Worm (Caenorhabditis elegans) whole organism, L1 larva: Measurements from ENCODE around the gene chil-10.

Experiments
- C04F5.9 ChIP-seq: sonication (generic microtip); optimal IDR thresholded peaks from 2 replicates; lab custom pipeline; 2016; ENCODE audit warnings: missing genetic modification characterization, missing compliant biosample characterization
- C16A3.4 ChIP-seq: fragments of 150-350 bp; optimal IDR thresholded peaks from 2 replicates; lab custom pipeline; 2014; ENCODE audit warnings: missing biosample characterization, missing genetic modification characterization
- C34B4.2 ChIP-seq: sonication (generic microtip); optimal IDR thresholded peaks from 2 replicates; lab custom pipeline; 2017; ENCODE audit warnings: mild to moderate bottlenecking, missing genetic modification characterization, missing compliant biosample characterization
- F16B12.6 ChIP-seq: fragments of 150-350 bp; optimal IDR thresholded peaks from 2 replicates; lab custom pipeline; 2014; ENCODE audit warnings: missing biosample characterization, missing genetic modification characterization
- Y116A8C.19 ChIP-seq: sonication (generic microtip); optimal IDR thresholded peaks from 2 replicates; lab custom pipeline; 2016; ENCODE audit warnings: missing compliant biosample characterization, missing genetic modification characterization, borderline replicate concordance
- aha-1 ChIP-seq: fragments of 150-350 bp; optimal IDR thresholded peaks from 2 replicates; lab custom pipeline; 2014; ENCODE audit warnings: missing biosample characterization, missing genetic modification characterization
- ama-1 ChIP-seq: fragments of 150-350 bp; optimal IDR thresholded peaks from 2 replicates; lab custom pipeline; 2014
- blmp-1 ChIP-seq: fragments of 150-350 bp; optimal IDR thresholded peaks from 2 replicates; lab custom pipeline; 2014; ENCODE audit warnings: missing biosample characterization, missing genetic modification characterization
- ceh-63 ChIP-seq: fragments of 200-800 bp; sonication (Bioruptor generic); optimal IDR thresholded peaks from 2 replicates; lab custom pipeline; 2018; ENCODE audit warnings: mild to moderate bottlenecking, missing genetic modification characterization, missing compliant biosample characterization
- ceh-88 ChIP-seq: fragments of 200-800 bp; sonication (Bioruptor generic); IDR thresholded peaks from 2 replicates; pipeline ENCODE4 v1.3.6; 2022; ENCODE audit warnings: missing genetic modification characterization, missing compliant biosample characterization
- ceh-90 ChIP-seq: sonication (generic microtip); optimal IDR thresholded peaks from 2 replicates; lab custom pipeline; 2016; ENCODE audit warnings: missing genetic modification characterization, missing compliant biosample characterization
- dpl-1 ChIP-seq, 3 experiments: fragments of 150-350 bp in 2 of 3; sonication (generic microtip) in 1 of 3; optimal IDR thresholded peaks; 2 replicates each; lab custom pipeline; 2014 to 2017; ENCODE audit warnings: missing biosample characterization in 3 of 3, missing genetic modification characterization in 3 of 3, missing genetic modification reagents in 3 of 3
- dsc-1 ChIP-seq: sonication (generic microtip); optimal IDR thresholded peaks from 2 replicates; lab custom pipeline; 2016; ENCODE audit warnings: mild to moderate bottlenecking, missing genetic modification characterization, missing compliant biosample characterization
- efl-3 ChIP-seq: fragments of 200-800 bp; sonication (Bioruptor generic); optimal IDR thresholded peaks from 2 replicates; lab custom pipeline; 2018; ENCODE audit warnings: mild to moderate bottlenecking, missing genetic modification characterization, missing compliant biosample characterization
- egl-27 ChIP-seq, 2 experiments: fragments of 150-350 bp in 1 of 2; sonication (generic microtip); optimal IDR thresholded peaks; 3 replicates each; lab custom pipeline; 2017 to 2018; ENCODE audit warnings: missing biosample characterization in 2 of 2, missing genetic modification characterization in 2 of 2, missing genetic modification reagents in 2 of 2
- fkh-8 ChIP-seq: sonication (generic microtip); optimal IDR thresholded peaks from 2 replicates; lab custom pipeline; 2016; ENCODE audit warnings: mild to moderate bottlenecking, missing genetic modification characterization, missing compliant biosample characterization
- grh-1 ChIP-seq: fragments of 200-800 bp; sonication (Bioruptor generic); IDR thresholded peaks from 2 replicates; pipeline ENCODE4 v1.3.6; 2022; ENCODE audit warnings: missing genetic modification reagents, missing genetic modification characterization, missing compliant biosample characterization
- jun-1 ChIP-seq: fragments of 150-350 bp; optimal IDR thresholded peaks from 2 replicates; lab custom pipeline; 2014; ENCODE audit warnings: missing biosample characterization, missing genetic modification reagents, missing genetic modification characterization
- lin-14 ChIP-seq: fragments of 200-800 bp; sonication (Bioruptor generic); optimal IDR thresholded peaks from 2 replicates; lab custom pipeline; 2018; ENCODE audit warnings: mild to moderate bottlenecking, missing genetic modification characterization, moderate library complexity, missing compliant biosample characterization
- lin-35 ChIP-seq, 2 experiments: fragments of 150-350 bp; optimal IDR thresholded peaks; 2 replicates each; lab custom pipeline; 2014; ENCODE audit warnings: missing biosample characterization in 2 of 2, missing genetic modification characterization in 2 of 2, missing genetic modification reagents in 2 of 2
- lin-39 ChIP-seq: fragments of 150-350 bp; optimal IDR thresholded peaks from 2 replicates; lab custom pipeline; 2014; ENCODE audit warnings: missing biosample characterization, missing genetic modification reagents, missing genetic modification characterization
- mdl-1 ChIP-seq, 2 experiments: fragments of 150-350 bp; optimal IDR thresholded peaks; 2 replicates each; lab custom pipeline; 2014 to 2017; ENCODE audit warnings: missing biosample characterization in 2 of 2, missing genetic modification characterization in 2 of 2, inconsistent platforms in 1 of 2
- mef-2 ChIP-seq: fragments of 150-350 bp; optimal IDR thresholded peaks from 2 replicates; lab custom pipeline; 2014; ENCODE audit warnings: missing biosample characterization, missing genetic modification characterization
- mep-1 ChIP-seq: fragments of 150-350 bp; optimal IDR thresholded peaks from 2 replicates; lab custom pipeline; 2014; ENCODE audit warnings: missing biosample characterization, missing genetic modification characterization
- nhr-11 ChIP-seq: fragments of 150-350 bp; optimal IDR thresholded peaks from 2 replicates; lab custom pipeline; 2014; ENCODE audit warnings: missing biosample characterization, missing genetic modification characterization
- nhr-28 ChIP-seq: fragments of 150-350 bp; optimal IDR thresholded peaks from 2 replicates; lab custom pipeline; 2014; ENCODE audit warnings: missing biosample characterization, missing genetic modification characterization
- nhr-47 ChIP-seq: sonication (generic microtip); optimal IDR thresholded peaks from 2 replicates; lab custom pipeline; 2016; ENCODE audit warnings: mild to moderate bottlenecking, missing genetic modification characterization, moderate library complexity, missing compliant biosample characterization
- nhr-84 ChIP-seq: sonication (generic microtip); optimal IDR thresholded peaks from 2 replicates; lab custom pipeline; 2017; ENCODE audit warnings: missing biosample characterization, missing genetic modification characterization
- nhr-90 ChIP-seq: sonication (generic microtip); optimal IDR thresholded peaks from 2 replicates; lab custom pipeline; 2016; ENCODE audit warnings: mild to moderate bottlenecking, missing genetic modification characterization, missing compliant biosample characterization; ENCODE audit not compliant: poor library complexity
- pag-3 ChIP-seq: sonication (generic microtip); optimal IDR thresholded peaks from 2 replicates; lab custom pipeline; 2017; ENCODE audit warnings: missing genetic modification characterization, mild to moderate bottlenecking, missing compliant biosample characterization, antibody characterized with exemption, borderline replicate concordance; ENCODE audit not compliant: insufficient read depth
- pqm-1 ChIP-seq: sonication (generic microtip); optimal IDR thresholded peaks from 3 replicates; lab custom pipeline; 2017; ENCODE audit warnings: missing biosample characterization, missing genetic modification characterization
- rnt-1 ChIP-seq: sonication (generic microtip); optimal IDR thresholded peaks from 2 replicates; lab custom pipeline; 2016; ENCODE audit warnings: mild to moderate bottlenecking, missing genetic modification characterization, moderate library complexity, missing compliant biosample characterization
- snpc-4 ChIP-seq: fragments of 150-350 bp; optimal IDR thresholded peaks from 2 replicates; lab custom pipeline; 2014; ENCODE audit warnings: missing biosample characterization, missing genetic modification characterization
- sox-4 ChIP-seq: sonication (generic microtip); optimal IDR thresholded peaks from 2 replicates; lab custom pipeline; 2016; ENCODE audit warnings: missing genetic modification characterization, missing compliant biosample characterization
- sup-37 ChIP-seq: fragments of 200-800 bp; sonication (Bioruptor generic); optimal IDR thresholded peaks from 2 replicates; lab custom pipeline; 2018; ENCODE audit warnings: mild to moderate bottlenecking, missing genetic modification characterization, missing compliant biosample characterization
- swsn-7 ChIP-seq: sonication (generic microtip); optimal IDR thresholded peaks from 2 replicates; lab custom pipeline; 2016; ENCODE audit warnings: missing genetic modification characterization, missing compliant biosample characterization
- tbx-2 ChIP-seq: sonication (generic microtip); optimal IDR thresholded peaks from 2 replicates; lab custom pipeline; 2016; ENCODE audit warnings: missing genetic modification characterization, missing compliant biosample characterization
- unc-62 ChIP-seq: fragments of 150-350 bp; optimal IDR thresholded peaks from 2 replicates; lab custom pipeline; 2014; ENCODE audit warnings: missing biosample characterization, missing genetic modification reagents, missing genetic modification characterization
- unc-86 ChIP-seq: sonication (generic microtip); optimal IDR thresholded peaks from 2 replicates; lab custom pipeline; 2016; ENCODE audit warnings: missing genetic modification characterization, missing compliant biosample characterization
- xbp-1 ChIP-seq: sonication (generic microtip); optimal IDR thresholded peaks from 2 replicates; lab custom pipeline; 2016; ENCODE audit warnings: missing genetic modification characterization, missing compliant biosample characterization
- zip-4 ChIP-seq: fragments of 200-800 bp; sonication (Bioruptor generic); optimal IDR thresholded peaks from 2 replicates; lab custom pipeline; 2018; ENCODE audit warnings: mild to moderate bottlenecking, missing genetic modification characterization, moderate library complexity, missing compliant biosample characterization
- ztf-4 ChIP-seq: fragments of 150-350 bp; optimal IDR thresholded peaks from 2 replicates; lab custom pipeline; 2014; ENCODE audit warnings: missing biosample characterization, missing genetic modification characterization

Gene chil-10

DNA sequence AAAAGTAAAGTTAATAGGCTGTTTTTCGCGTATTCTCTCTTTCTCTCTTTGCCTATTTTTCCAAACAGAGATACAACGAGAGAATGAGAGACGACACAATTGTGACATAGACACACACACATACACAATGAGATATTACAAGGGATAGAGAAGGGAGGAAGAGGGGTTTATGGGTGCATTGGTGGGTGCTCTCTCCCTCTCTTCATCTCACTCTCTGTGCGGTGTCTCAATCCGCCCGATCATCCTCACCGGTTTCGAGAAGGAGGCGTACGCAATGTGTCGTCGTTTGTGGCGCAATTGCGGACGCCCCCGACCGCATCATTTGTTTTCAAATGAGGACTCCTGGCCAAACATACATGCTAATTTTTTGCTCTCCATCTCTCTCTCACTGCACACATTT lies 8.2 kb upstream of the chil-10 start (continued):
- TF ChIP-seq xbp-1 (tag; lab: Kevin White, UChicago) = peak; percentile 89
- peak; percentile 52 for TF ChIP-seq lin-39 (tag; lab: Kevin White, UChicago)
- peak; percentile 78 to 84 for TF ChIP-seq lin-35 (GFP tag; optimal IDR thresholded peaks at IDR 0.05; lab: Kevin White, UChicago)
- TF ChIP-seq C16A3.4 (tag; lab: Kevin White, UChicago) = peak; percentile 96
- TF ChIP-seq dsc-1 (tag; lab: Kevin White, UChicago) = peak; percentile 92
- TF ChIP-seq fkh-8 (tag; lab: Kevin White, UChicago) = peak; percentile 95
- peak; percentile 75 to 76 for TF ChIP-seq egl-27 (tag; optimal IDR thresholded peaks at IDR 0.05; lab: Kevin White, UChicago)
- peak; percentile 68 for TF ChIP-seq grh-1 (GFP tag; lab: Robert Waterston, UW)
- no peak for TF ChIP-seq C04F5.9 (tag; lab: Kevin White, UChicago)
- TF ChIP-seq tbx-2 (tag; lab: Kevin White, UChicago) = peak; percentile 96
- peak; percentile 89 for TF ChIP-seq rnt-1 (tag; lab: Kevin White, UChicago)
- TF ChIP-seq aha-1 (tag; lab: Kevin White, UChicago) = peak; percentile 23
- no peak for TF ChIP-seq pag-3 (tag; lab: Kevin White, UChicago)
- no peak for TF ChIP-seq nhr-84 (tag; lab: Kevin White, UChicago)
- peak; percentile 97 for TF ChIP-seq F16B12.6 (tag; lab: Kevin White, UChicago)
- TF ChIP-seq Y116A8C.19 = no peak
- TF ChIP-seq dpl-1 (GFP tag; optimal IDR thresholded peaks at IDR 0.05; lab: Kevin White, UChicago) = peak; percentile 61 to 72 (median 62)
- TF ChIP-seq efl-3 (GFP tag; lab: Kevin White, UChicago) = no peak
- peak; percentile 28 for TF ChIP-seq sup-37 (GFP tag; lab: Kevin White, UChicago)
- peak; percentile 67 for TF ChIP-seq snpc-4 (tag; lab: Kevin White, UChicago)
- peak; percentile 74 for TF ChIP-seq blmp-1 (tag; lab: Kevin White, UChicago)
- TF ChIP-seq mep-1 (tag; lab: Kevin White, UChicago) = peak; percentile 92
- TF ChIP-seq ztf-4 = peak; percentile 79
- TF ChIP-seq mdl-1 (tag; optimal IDR thresholded peaks at IDR 0.05; lab: Kevin White, UChicago) = peak; percentile 25 to 69
- TF ChIP-seq swsn-7 (tag; lab: Kevin White, UChicago) = peak; percentile 95
- no peak for TF ChIP-seq ama-1
- peak; percentile 43; the same call in 1 of the 2 replicates for TF ChIP-seq ceh-88
- peak; percentile 85 for TF ChIP-seq nhr-90 (tag; lab: Kevin White, UChicago)
- TF ChIP-seq nhr-28 = no peak
- peak; percentile 83 for TF ChIP-seq jun-1 (tag; lab: Kevin White, UChicago)
- TF ChIP-seq lin-14 = peak; percentile 99

DNA sequence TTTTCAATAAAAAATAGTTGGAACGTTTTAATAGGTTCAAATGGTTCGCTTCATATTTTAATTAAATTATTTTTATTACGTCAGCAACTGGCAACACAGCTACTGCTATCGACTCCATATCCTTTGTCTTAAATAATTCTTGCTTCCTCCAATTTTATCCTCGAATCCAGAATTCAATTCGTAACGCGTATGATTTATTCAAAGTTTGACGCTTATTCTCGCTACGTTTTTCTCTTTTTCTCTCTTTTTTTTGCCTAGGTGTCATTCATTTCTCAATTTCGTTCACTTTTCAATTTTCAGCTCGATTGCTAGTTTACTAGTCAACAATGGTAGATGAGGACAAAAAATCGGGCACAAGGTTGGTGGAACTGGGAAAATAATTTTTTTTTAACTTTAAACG lies 7.2 kb upstream of the chil-10 start, which contains the start of gene arr-1:
arr-1 (plus strand) TSS at position 301 of the 400 bp plus-strand sequence.
- no peak for TF ChIP-seq swsn-7 (tag; lab: Kevin White, UChicago)
- no peak for TF ChIP-seq nhr-11 (tag; lab: Kevin White, UChicago)
- no peak for TF ChIP-seq C34B4.2 (tag; lab: Kevin White, UChicago)
- no peak for TF ChIP-seq blmp-1 (tag; lab: Kevin White, UChicago)
- no peak for TF ChIP-seq unc-62 (GFP tag; lab: Kevin White, UChicago)
- TF ChIP-seq mef-2 = no peak
- TF ChIP-seq ceh-63 = no peak
- no peak for TF ChIP-seq ceh-90
- TF ChIP-seq sox-4 (tag; lab: Kevin White, UChicago) = no peak
- TF ChIP-seq nhr-47 (tag; lab: Kevin White, UChicago) = no peak
- no peak for TF ChIP-seq zip-4 (GFP tag; lab: Kevin White, UChicago)
- no peak for TF ChIP-seq pqm-1
- no peak for TF ChIP-seq mdl-1 (tag; optimal IDR thresholded peaks at IDR 0.05; lab: Kevin White, UChicago)
- no peak for TF ChIP-seq grh-1 (GFP tag; lab: Robert Waterston, UW)
- no peak for TF ChIP-seq unc-86
